Worm (Caenorhabditis elegans): ENCODE results near the gene F59A6.4.

F59A6.4 gene

ce11 chrII:5039912-5040311 lies 35.0 kb downstream of the F59A6.4 start, which contains the start of gene golg-2:
Gene golg-2 (minus strand): TSS chrII:5040091.
- TF ChIP-seq hmbx-1 (tag; optimal IDR thresholded peaks at IDR 0.05), result no peak
- TF ChIP-seq tbx-11 (GFP tag; IDR thresholded peaks at IDR 0.05), result no peak
- no peak for TF ChIP-seq ceh-36 (tag; optimal IDR thresholded peaks at IDR 0.05)
- no peak for TF ChIP-seq scrt-1 (GFP tag; IDR thresholded peaks at IDR 0.05)

- TF ChIP-seq hnd-1 (tag; optimal IDR thresholded peaks at IDR 0.05) (no peak), aly-1 (tag; optimal IDR thresholded peaks at IDR 0.05) (no peak), ama-1 (optimal IDR thresholded peaks at IDR 0.05) (no peak), hmbx-1 (tag; optimal IDR thresholded peaks at IDR 0.05) (no peak), B0310.2 (tag; optimal IDR thresholded peaks at IDR 0.05) (no peak), sea-1 (GFP tag; conservative IDR thresholded peaks at IDR 0.05) (no peak), hmg-4 (GFP tag; optimal IDR thresholded peaks at IDR 0.05) (no peak), F13C5.2 (tag; optimal IDR thresholded peaks at IDR 0.05) (no peak), scrt-1 (GFP tag; IDR thresholded peaks at IDR 0.05) (no peak), ceh-13 (GFP tag; optimal IDR thresholded peaks at IDR 0.05) (no peak), tbx-37 (GFP tag; conservative IDR thresholded peaks at IDR 0.05) (no peak), ceh-36 (tag; optimal IDR thresholded peaks at IDR 0.05) (no peak), tra-4 (tag; optimal IDR thresholded peaks at IDR 0.05) (no peak), tbx-11 (GFP tag; IDR thresholded peaks at IDR 0.05) (no peak), pes-1 (GFP tag; IDR thresholded peaks at IDR 0.05) (no peak), ets-7 (tag; optimal IDR thresholded peaks at IDR 0.05) (no peak)
Observed at ce11 chrII:5040631-5041156, 35.8 kb downstream of the F59A6.4 start, which contains the start of gene F33G12.7. Gene F33G12.7 (minus strand): TSS chrII:5040681.

ce11 chrII:5042381-5042930 lies 37.6 kb downstream of the F59A6.4 start:
- TF ChIP-seq sea-1 (GFP tag; conservative IDR thresholded peaks at IDR 0.05), result no peak
- TF ChIP-seq F13C5.2 (tag; optimal IDR thresholded peaks at IDR 0.05), result no peak
- no peak for TF ChIP-seq hnd-1 (tag; optimal IDR thresholded peaks at IDR 0.05)
- no peak for TF ChIP-seq B0310.2 (tag; optimal IDR thresholded peaks at IDR 0.05)
- no peak for TF ChIP-seq tbx-37 (GFP tag; conservative IDR thresholded peaks at IDR 0.05)
- no peak for TF ChIP-seq tra-4 (tag; optimal IDR thresholded peaks at IDR 0.05)
- TF ChIP-seq pes-1 (GFP tag; IDR thresholded peaks at IDR 0.05), result no peak
- TF ChIP-seq flt-1 (GFP tag; IDR thresholded peaks at IDR 0.05), result no peak
- TF ChIP-seq scrt-1 (GFP tag; IDR thresholded peaks at IDR 0.05), result no peak
- TF ChIP-seq ceh-36 (tag; optimal IDR thresholded peaks at IDR 0.05), result no peak
- TF ChIP-seq hmbx-1 (tag; optimal IDR thresholded peaks at IDR 0.05), result no peak
- TF ChIP-seq ceh-13 (GFP tag; optimal IDR thresholded peaks at IDR 0.05), result no peak
- no peak for TF ChIP-seq ama-1 (optimal IDR thresholded peaks at IDR 0.05)
- no peak for TF ChIP-seq ets-7 (tag; optimal IDR thresholded peaks at IDR 0.05)
- TF ChIP-seq hmg-4 (GFP tag; optimal IDR thresholded peaks at IDR 0.05), result no peak
- no peak for TF ChIP-seq tbx-11 (GFP tag; IDR thresholded peaks at IDR 0.05)
- TF ChIP-seq aly-1 (tag; optimal IDR thresholded peaks at IDR 0.05), result no peak

DNA sequence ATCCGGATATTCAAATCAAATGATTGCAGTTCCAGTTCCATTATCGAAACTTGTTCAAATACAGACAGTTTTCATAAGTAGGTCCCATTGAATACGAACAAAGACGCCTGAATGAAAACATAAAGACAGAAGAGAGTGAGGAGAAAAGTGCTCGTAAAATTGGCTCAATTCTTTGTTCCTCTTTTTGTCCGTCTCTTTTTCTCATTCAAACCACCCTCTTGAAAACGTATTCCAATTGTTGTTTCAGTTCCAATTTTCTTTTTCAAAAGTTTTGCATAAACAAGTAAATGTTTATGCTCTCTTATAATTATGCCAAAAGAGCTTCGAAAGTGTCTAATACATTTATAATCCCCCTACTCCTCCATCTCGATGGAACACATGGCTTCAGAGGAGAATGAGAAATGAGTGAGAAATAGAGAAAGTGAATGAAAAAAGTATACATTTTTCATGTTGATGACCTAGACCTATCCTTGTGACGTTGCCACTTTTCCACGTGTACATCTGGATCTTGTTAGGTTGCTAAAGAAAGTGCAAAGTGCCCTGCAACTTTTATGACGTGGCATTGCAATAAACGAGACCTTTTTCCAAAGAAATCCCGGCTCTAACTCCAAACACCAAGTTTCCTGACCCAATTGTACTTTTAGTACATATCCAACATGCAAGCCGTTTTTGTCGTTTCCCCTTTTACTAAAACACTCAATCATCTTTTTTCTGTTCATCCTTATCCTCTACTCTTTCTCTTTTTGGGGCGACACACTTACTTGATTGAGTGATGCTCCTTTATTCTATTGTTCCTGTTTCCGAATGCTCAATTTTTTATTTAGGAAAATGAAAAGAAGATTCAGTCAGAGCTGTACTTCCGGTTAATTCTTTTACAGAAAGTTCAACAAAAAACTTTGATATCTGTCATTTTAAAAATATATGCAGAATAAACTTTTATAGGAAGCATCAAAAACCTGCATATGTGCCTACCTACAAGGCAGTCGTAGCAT lies 41.6 kb downstream of the F59A6.4 start:
- TF ChIP-seq sea-1 (GFP tag; conservative IDR thresholded peaks at IDR 0.05) (no peak), flt-1 (GFP tag; IDR thresholded peaks at IDR 0.05) (no peak), F13C5.2 (tag; optimal IDR thresholded peaks at IDR 0.05) (no peak), B0310.2 (tag; optimal IDR thresholded peaks at IDR 0.05) (no peak), tra-4 (tag; optimal IDR thresholded peaks at IDR 0.05) (no peak)

ce11 chrII:5047279-5047678 lies 42.4 kb downstream of the F59A6.4 start:
- TF ChIP-seq pes-1 (GFP tag; IDR thresholded peaks at IDR 0.05) (no peak), ceh-36 (tag; optimal IDR thresholded peaks at IDR 0.05) (no peak), ama-1 (optimal IDR thresholded peaks at IDR 0.05) (no peak), flt-1 (GFP tag; IDR thresholded peaks at IDR 0.05) (no peak), ets-7 (tag; optimal IDR thresholded peaks at IDR 0.05) (no peak), F13C5.2 (tag; optimal IDR thresholded peaks at IDR 0.05) (no peak), scrt-1 (GFP tag; IDR thresholded peaks at IDR 0.05) (no peak), aly-1 (tag; optimal IDR thresholded peaks at IDR 0.05) (no peak), sea-1 (GFP tag; conservative IDR thresholded peaks at IDR 0.05) (no peak), hnd-1 (tag; optimal IDR thresholded peaks at IDR 0.05) (no peak), ceh-13 (GFP tag; optimal IDR thresholded peaks at IDR 0.05) (no peak), hmbx-1 (tag; optimal IDR thresholded peaks at IDR 0.05) (no peak), tra-4 (tag; optimal IDR thresholded peaks at IDR 0.05) (no peak)

DNA sequence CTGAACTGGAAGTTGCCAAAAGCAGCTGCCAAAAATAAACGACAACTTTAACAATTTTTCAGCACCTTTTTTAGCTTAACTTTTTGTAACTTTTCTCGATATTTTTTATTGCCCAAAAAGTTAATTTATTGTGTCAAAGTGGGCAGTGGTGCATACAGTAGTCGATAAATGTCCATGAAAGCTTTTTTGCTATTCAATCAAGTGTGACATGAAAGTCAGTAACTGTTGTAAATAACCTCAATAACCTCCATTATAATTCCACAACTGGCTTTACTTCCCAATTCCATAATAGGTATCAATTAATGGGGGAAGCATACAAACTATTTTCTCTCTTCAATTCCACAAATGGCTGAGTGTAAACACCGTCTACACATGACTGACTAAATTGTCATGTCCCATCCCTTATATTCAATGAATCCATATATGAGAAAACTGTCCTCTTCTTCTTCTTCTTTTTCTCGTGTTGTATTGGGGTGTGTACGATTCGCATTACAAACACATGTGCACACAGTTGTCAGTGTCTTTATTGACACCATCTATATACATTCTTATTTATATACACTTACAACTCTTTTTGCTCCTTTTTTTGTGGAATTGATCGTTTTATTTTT lies 43.4 kb downstream of the F59A6.4 start:
- TF ChIP-seq tbx-11 (GFP tag; IDR thresholded peaks at IDR 0.05) (no peak), tra-4 (tag; optimal IDR thresholded peaks at IDR 0.05) (no peak), tbx-37 (GFP tag; conservative IDR thresholded peaks at IDR 0.05) (no peak), flt-1 (GFP tag; IDR thresholded peaks at IDR 0.05) (no peak), ceh-36 (tag; optimal IDR thresholded peaks at IDR 0.05) (no peak), hmbx-1 (tag; optimal IDR thresholded peaks at IDR 0.05) (no peak), hnd-1 (tag; optimal IDR thresholded peaks at IDR 0.05) (no peak), hmg-4 (GFP tag; optimal IDR thresholded peaks at IDR 0.05) (no peak), scrt-1 (GFP tag; IDR thresholded peaks at IDR 0.05) (no peak), ets-7 (tag; optimal IDR thresholded peaks at IDR 0.05) (no peak), ceh-13 (GFP tag; optimal IDR thresholded peaks at IDR 0.05) (no peak), pes-1 (GFP tag; IDR thresholded peaks at IDR 0.05) (no peak)
